Worm (Caenorhabditis elegans) whole organism, mixed stage, embryonic: ENCODE measurements around the gene C13A2.12.

Source experiments
- M03D4.4 ChIP-seq: sonication (generic microtip); optimal IDR thresholded peaks from 2 replicates; lab custom pipeline; 2017; ENCODE audit warnings: mild to moderate bottlenecking, missing genetic modification characterization, missing compliant biosample characterization
- bed-3 ChIP-seq: fragments of 200-800 bp; sonication (Bioruptor generic); optimal IDR thresholded peaks from 3 replicates; lab custom pipeline; 2018; ENCODE audit warnings: mild to moderate bottlenecking, missing genetic modification characterization, moderate library complexity, missing compliant biosample characterization
- blmp-1 ChIP-seq: fragments of 150-350 bp; optimal IDR thresholded peaks from 2 replicates; lab custom pipeline; 2014; ENCODE audit warnings: missing biosample characterization, missing genetic modification characterization
- ceh-39 ChIP-seq: fragments of 150-350 bp; optimal IDR thresholded peaks from 2 replicates; lab custom pipeline; 2014; ENCODE audit warnings: missing biosample characterization, missing genetic modification characterization
- ceh-43 ChIP-seq: fragments of 200-800 bp; sonication (Bioruptor generic); optimal IDR thresholded peaks from 2 replicates; lab custom pipeline; 2018; ENCODE audit warnings: mild to moderate bottlenecking, missing genetic modification characterization, moderate library complexity, missing compliant biosample characterization
- ceh-83 ChIP-seq: fragments of 200-800 bp; sonication (Bioruptor generic); optimal IDR thresholded peaks from 2 replicates; lab custom pipeline; 2018; ENCODE audit warnings: mild to moderate bottlenecking, missing genetic modification characterization, missing compliant biosample characterization
- ces-1 ChIP-seq: fragments of 150-350 bp; optimal IDR thresholded peaks from 2 replicates; lab custom pipeline; 2014; ENCODE audit warnings: missing biosample characterization, missing genetic modification reagents, missing genetic modification characterization
- cnd-1 ChIP-seq: fragments of 200-800 bp; sonication (Bioruptor generic); optimal IDR thresholded peaks from 2 replicates; lab custom pipeline; 2018; ENCODE audit warnings: mild to moderate bottlenecking, missing genetic modification characterization, missing compliant biosample characterization
- drap-1 ChIP-seq: fragments of 200-800 bp; sonication (Bioruptor generic); optimal IDR thresholded peaks from 3 replicates; lab custom pipeline; 2018; ENCODE audit warnings: mild to moderate bottlenecking, missing genetic modification characterization, missing compliant biosample characterization
- elt-1 ChIP-seq: sonication (generic microtip); optimal IDR thresholded peaks from 2 replicates; lab custom pipeline; 2017; ENCODE audit warnings: missing genetic modification characterization, mild to moderate bottlenecking, missing compliant biosample characterization, antibody characterized with exemption, moderate library complexity, borderline replicate concordance; ENCODE audit not compliant: insufficient read depth
- elt-3 ChIP-seq: fragments of 150-350 bp; optimal IDR thresholded peaks from 2 replicates; lab custom pipeline; 2014; ENCODE audit warnings: missing biosample characterization, missing genetic modification characterization
- flh-1 ChIP-seq: fragments of 200-800 bp; sonication (Bioruptor generic); optimal IDR thresholded peaks from 2 replicates; lab custom pipeline; 2018; ENCODE audit warnings: mild to moderate bottlenecking, missing genetic modification characterization, moderate library complexity, missing compliant biosample characterization
- ham-2 ChIP-seq: fragments of 200-800 bp; sonication (Bioruptor generic); optimal IDR thresholded peaks from 2 replicates; lab custom pipeline; 2018; ENCODE audit warnings: mild to moderate bottlenecking, missing genetic modification characterization, missing compliant biosample characterization
- hlh-1 ChIP-seq: fragments of 150-350 bp; optimal IDR thresholded peaks from 2 replicates; lab custom pipeline; 2014; ENCODE audit warnings: missing biosample characterization, missing genetic modification reagents, missing genetic modification characterization
- lin-13 ChIP-seq: fragments of 150-350 bp; optimal IDR thresholded peaks from 2 replicates; lab custom pipeline; 2014; ENCODE audit warnings: missing biosample characterization, missing genetic modification characterization
- lin-32 ChIP-seq: fragments of 200-800 bp; sonication (Bioruptor generic); optimal IDR thresholded peaks from 2 replicates; lab custom pipeline; 2018; ENCODE audit warnings: mild to moderate bottlenecking, missing genetic modification characterization, missing compliant biosample characterization
- lsy-2 ChIP-seq: fragments of 150-350 bp; optimal IDR thresholded peaks from 2 replicates; lab custom pipeline; 2014; ENCODE audit warnings: missing biosample characterization, missing genetic modification characterization
- mab-5 ChIP-seq: fragments of 150-350 bp; optimal IDR thresholded peaks from 2 replicates; lab custom pipeline; 2014; ENCODE audit warnings: missing biosample characterization, missing genetic modification characterization
- mep-1 ChIP-seq: fragments of 150-350 bp; optimal IDR thresholded peaks from 2 replicates; lab custom pipeline; 2017; ENCODE audit warnings: missing biosample characterization, missing genetic modification reagents, missing genetic modification characterization, inconsistent platforms
- mls-2 ChIP-seq: sonication (generic microtip); optimal IDR thresholded peaks from 2 replicates; lab custom pipeline; 2016; ENCODE audit warnings: mild to moderate bottlenecking, missing genetic modification characterization, moderate library complexity, missing compliant biosample characterization
- nhr-12 ChIP-seq: fragments of 150-350 bp; optimal IDR thresholded peaks from 2 replicates; lab custom pipeline; 2014; ENCODE audit warnings: missing biosample characterization, missing genetic modification characterization
- nhr-2 ChIP-seq: fragments of 150-350 bp; optimal IDR thresholded peaks from 2 replicates; lab custom pipeline; 2014; ENCODE audit warnings: missing biosample characterization, missing genetic modification characterization
- nhr-237 ChIP-seq: fragments of 150-350 bp; optimal IDR thresholded peaks from 2 replicates; lab custom pipeline; 2014; ENCODE audit warnings: missing biosample characterization, missing genetic modification characterization
- nhr-28 ChIP-seq: fragments of 150-350 bp; optimal IDR thresholded peaks from 2 replicates; lab custom pipeline; 2014; ENCODE audit warnings: missing biosample characterization, missing genetic modification characterization
- nhr-76 ChIP-seq: sonication (generic microtip); optimal IDR thresholded peaks from 2 replicates; lab custom pipeline; 2017; ENCODE audit warnings: missing biosample characterization, missing genetic modification characterization
- pha-4 ChIP-seq: fragments of 150-350 bp; optimal IDR thresholded peaks from 2 replicates; lab custom pipeline; 2018; ENCODE audit warnings: missing biosample characterization, missing genetic modification reagents, missing genetic modification characterization
- sem-2 ChIP-seq: fragments of 200-800 bp; sonication (Bioruptor generic); optimal IDR thresholded peaks from 2 replicates; lab custom pipeline; 2018; ENCODE audit warnings: mild to moderate bottlenecking, missing genetic modification characterization, missing compliant biosample characterization
- sptf-1 ChIP-seq: sonication (generic microtip); optimal IDR thresholded peaks from 2 replicates; lab custom pipeline; 2017; ENCODE audit warnings: mild to moderate bottlenecking, missing genetic modification characterization, moderate library complexity, missing compliant biosample characterization
- tbx-8 ChIP-seq: fragments of 200-800 bp; sonication (Bioruptor generic); optimal IDR thresholded peaks from 2 replicates; lab custom pipeline; 2018; ENCODE audit warnings: mild to moderate bottlenecking, missing genetic modification characterization, moderate library complexity, missing compliant biosample characterization
- unc-120 ChIP-seq: sonication (generic microtip); optimal IDR thresholded peaks from 2 replicates; lab custom pipeline; 2017; ENCODE audit warnings: missing genetic modification characterization, missing compliant biosample characterization; ENCODE audit not compliant: poor library complexity, severe bottlenecking
- unc-39 ChIP-seq: fragments of 150-350 bp; optimal IDR thresholded peaks from 2 replicates; lab custom pipeline; 2014; ENCODE audit warnings: missing biosample characterization, missing genetic modification characterization
- unc-62 ChIP-seq: fragments of 150-350 bp; optimal IDR thresholded peaks from 2 replicates; lab custom pipeline; 2014; ENCODE audit warnings: missing biosample characterization, missing genetic modification reagents, missing genetic modification characterization
- zip-8 ChIP-seq: fragments of 150-350 bp; optimal IDR thresholded peaks from 2 replicates; lab custom pipeline; 2014; ENCODE audit warnings: missing biosample characterization, missing genetic modification characterization
- ztf-11 ChIP-seq: fragments of 150-350 bp; optimal IDR thresholded peaks from 2 replicates; lab custom pipeline; 2014; ENCODE audit warnings: missing biosample characterization, missing genetic modification characterization

C13A2.12 gene

ce11 chrV:7223941-7224340 is 35.1 kb upstream of the C13A2.12 start, which contains the start of gene C13F10.1:
TSS of gene C13F10.1 (plus strand) at chrV:7224078.
- TF ChIP-seq unc-62 (GFP tag; lab: Kevin White, UChicago) (peak; percentile 80), elt-3 (tag; lab: Kevin White, UChicago) (no peak), unc-120 (tag; lab: Kevin White, UChicago) (peak; percentile 31), mls-2 (tag; lab: Kevin White, UChicago) (no peak), cnd-1 (tag; lab: Kevin White, UChicago) (no peak), ceh-83 (GFP tag; lab: Kevin White, UChicago) (no peak), ces-1 (peak; percentile 62), nhr-28 (tag; lab: Kevin White, UChicago) (no peak), hlh-1 (tag; lab: Kevin White, UChicago) (peak; percentile 32), mep-1 (tag; lab: Kevin White, UChicago) (no peak)

- TF ChIP-seq tbx-8 (GFP tag; lab: Kevin White, UChicago) = no peak
- TF ChIP-seq zip-8 (tag; lab: Kevin White, UChicago) = peak; percentile 72
- TF ChIP-seq unc-62 (GFP tag; lab: Kevin White, UChicago) = no peak
These were observed 34.7 kb upstream of the C13A2.12 start for ce11 chrV:7224353-7224752.

DNA sequence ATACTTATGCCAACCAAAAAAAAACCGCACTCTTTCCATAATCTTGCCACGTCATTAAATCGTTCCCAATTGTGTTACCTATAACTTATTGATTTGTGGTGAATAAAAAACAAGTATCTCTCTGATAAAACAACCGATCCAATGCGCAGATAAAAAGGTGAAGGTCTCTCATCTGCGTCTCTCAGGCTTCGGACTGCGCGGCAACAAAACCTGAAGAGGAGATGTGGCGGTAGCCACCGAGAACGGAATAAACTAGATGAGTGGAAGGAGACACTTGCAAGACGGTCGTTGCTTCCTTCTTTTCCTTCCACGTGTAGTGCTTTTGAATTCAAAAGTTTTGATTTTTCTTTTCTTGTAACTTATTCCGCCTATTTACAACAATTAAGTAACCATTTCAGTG is 34.1 kb upstream of the C13A2.12 start, which contains the start of gene fkb-3:
fkb-3 (plus strand) TSS at position 277 of the 400 bp plus-strand sequence.
- no peak for TF ChIP-seq unc-62 (GFP tag; lab: Kevin White, UChicago)
- TF ChIP-seq blmp-1 (tag; lab: Kevin White, UChicago) = no peak
- TF ChIP-seq mab-5 (tag; lab: Kevin White, UChicago) = no peak
- no peak for TF ChIP-seq nhr-237 (tag; lab: Kevin White, UChicago)
- TF ChIP-seq hlh-1 (tag; lab: Kevin White, UChicago) = no peak
- no peak for TF ChIP-seq mep-1 (tag; lab: Kevin White, UChicago)
- TF ChIP-seq nhr-12 (tag; lab: Kevin White, UChicago) = no peak
- no peak for TF ChIP-seq M03D4.4 (tag; lab: Kevin White, UChicago)
- no peak for TF ChIP-seq mls-2 (tag; lab: Kevin White, UChicago)
- no peak for TF ChIP-seq lin-13 (tag; lab: Kevin White, UChicago)
- no peak for TF ChIP-seq lsy-2
- TF ChIP-seq flh-1 (GFP tag; lab: Kevin White, UChicago) = no peak
- no peak for TF ChIP-seq ceh-43
- no peak for TF ChIP-seq cnd-1 (tag; lab: Kevin White, UChicago)
- no peak for TF ChIP-seq ceh-39 (tag; lab: Kevin White, UChicago)
- TF ChIP-seq nhr-76 (tag; lab: Kevin White, UChicago) = no peak
- no peak for TF ChIP-seq zip-8 (tag; lab: Kevin White, UChicago)
- no peak for TF ChIP-seq nhr-28 (tag; lab: Kevin White, UChicago)

DNA sequence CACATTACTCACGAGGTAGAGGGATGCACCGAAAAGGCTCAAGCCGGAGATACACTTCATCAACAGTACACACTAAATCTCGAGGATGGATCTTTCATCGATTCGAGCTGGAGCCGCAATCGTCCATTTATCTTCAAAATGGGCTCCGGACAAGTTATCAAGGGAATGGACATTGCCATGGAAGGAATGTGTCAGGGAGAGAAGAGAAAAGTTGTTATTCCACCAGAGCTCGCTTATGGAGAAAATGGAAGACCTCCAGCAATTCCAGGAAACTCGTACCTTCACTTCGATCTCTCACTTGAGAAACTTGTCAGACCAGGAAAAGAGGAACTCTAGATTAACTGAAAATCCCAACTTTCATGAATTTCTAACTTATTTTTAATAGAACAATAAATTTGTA is 33.2 kb upstream of the C13A2.12 start:
- TF ChIP-seq lin-32 (GFP tag; lab: Kevin White, UChicago) = no peak
- TF ChIP-seq nhr-76 (tag; lab: Kevin White, UChicago) = no peak
- TF ChIP-seq elt-3 (tag; lab: Kevin White, UChicago) = no peak
- no peak for TF ChIP-seq unc-120 (tag; lab: Kevin White, UChicago)
- TF ChIP-seq ham-2 (GFP tag; lab: Kevin White, UChicago) = no peak
- no peak for TF ChIP-seq sptf-1 (tag; lab: Kevin White, UChicago)
- TF ChIP-seq lin-13 (tag; lab: Kevin White, UChicago) = no peak
- no peak for TF ChIP-seq drap-1
- TF ChIP-seq elt-1 = no peak
- no peak for TF ChIP-seq nhr-12 (tag; lab: Kevin White, UChicago)
- TF ChIP-seq M03D4.4 (tag; lab: Kevin White, UChicago) = no peak
- no peak for TF ChIP-seq cnd-1 (tag; lab: Kevin White, UChicago)
- no peak for TF ChIP-seq hlh-1 (tag; lab: Kevin White, UChicago)
- no peak for TF ChIP-seq bed-3 (GFP tag; lab: Kevin White, UChicago)
- no peak for TF ChIP-seq mab-5 (tag; lab: Kevin White, UChicago)
- no peak for TF ChIP-seq sem-2 (GFP tag; lab: Kevin White, UChicago)
- no peak for TF ChIP-seq flh-1 (GFP tag; lab: Kevin White, UChicago)
- TF ChIP-seq, all 35 proteins: peak for 0

ce11 chrV:7230847-7231246 is 28.2 kb upstream of the C13A2.12 start, which contains the start of the genes gei-6 and krr-1:
TSS of gene gei-6 (minus strand) at chrV:7230848.
TSS of gene krr-1 (plus strand) at chrV:7231190.
- TF ChIP-seq hlh-1 (tag; lab: Kevin White, UChicago) (peak; percentile 86), unc-39 (tag; lab: Kevin White, UChicago) (no peak), nhr-2 (tag; lab: Kevin White, UChicago) (no peak), ces-1 (peak; percentile 19), lsy-2 (peak; percentile 65), ceh-83 (GFP tag; lab: Kevin White, UChicago) (peak; percentile 70), ceh-43 (peak; percentile 89), unc-120 (tag; lab: Kevin White, UChicago) (peak; percentile 70), mls-2 (tag; lab: Kevin White, UChicago) (peak; percentile 87), ceh-39 (tag; lab: Kevin White, UChicago) (no peak), ztf-11 (tag; lab: Kevin White, UChicago) (peak; percentile 89), zip-8 (tag; lab: Kevin White, UChicago) (no peak), drap-1 (peak; percentile 80), bed-3 (GFP tag; lab: Kevin White, UChicago) (peak; percentile 73), sptf-1 (tag; lab: Kevin White, UChicago) (peak; percentile 94), ham-2 (GFP tag; lab: Kevin White, UChicago) (peak; percentile 79), nhr-12 (tag; lab: Kevin White, UChicago) (peak; percentile 46), tbx-8 (GFP tag; lab: Kevin White, UChicago) (peak; percentile 76), lin-13 (tag; lab: Kevin White, UChicago) (peak; percentile 74), lin-32 (GFP tag; lab: Kevin White, UChicago) (peak; percentile 74), nhr-28 (tag; lab: Kevin White, UChicago) (no peak), nhr-76 (tag; lab: Kevin White, UChicago) (peak; percentile 44), M03D4.4 (tag; lab: Kevin White, UChicago) (peak; percentile 91), blmp-1 (tag; lab: Kevin White, UChicago) (peak; percentile 81), sem-2 (GFP tag; lab: Kevin White, UChicago) (peak; percentile 71), mab-5 (tag; lab: Kevin White, UChicago) (peak; percentile 31), unc-62 (GFP tag; lab: Kevin White, UChicago) (peak; percentile 7), cnd-1 (tag; lab: Kevin White, UChicago) (peak; percentile 80), pha-4 (tag; lab: Kevin White, UChicago) (peak; percentile 4), flh-1 (GFP tag; lab: Kevin White, UChicago) (peak; percentile 55)
